Fruit fly (Drosophila melanogaster) whole organism, embryonic: ENCODE data around the gene Fbxl7.

ENCODE experiments used
- B-H1 ChIP-seq: fragments of 200-800 bp; sonication (Bioruptor generic); IDR thresholded peaks from 3 replicates; pipeline ENCODE4 v1.3.6; 2022; ENCODE audit warnings: missing biosample characterization, missing genetic modification characterization
- BEAF-32 ChIP-seq: fragments of 200-800 bp; sonication (Bioruptor generic); optimal IDR thresholded peaks from 3 replicates; lab custom pipeline; 2017; ENCODE audit warnings: missing biosample characterization, missing genetic modification characterization, mild to moderate bottlenecking, moderate library complexity, missing genetic modification reagents
- CG10274 ChIP-seq: fragments of 200-800 bp; sonication (Bioruptor generic); optimal IDR thresholded peaks from 3 replicates; lab custom pipeline; 2017; ENCODE audit warnings: missing biosample characterization, mild to moderate bottlenecking, missing genetic modification characterization
- CG11247 ChIP-seq: fragments of 200-800 bp; sonication (Bioruptor generic); IDR thresholded peaks from 2 replicates; pipeline ENCODE4 v1.3.6; 2022; ENCODE audit warnings: missing biosample characterization, missing genetic modification characterization
- CG11723 ChIP-seq: fragments of 200-800 bp; sonication (Bioruptor generic); optimal IDR thresholded peaks from 2 replicates; lab custom pipeline; 2017; ENCODE audit warnings: missing biosample characterization, mild to moderate bottlenecking, missing genetic modification characterization
- CG12219 ChIP-seq: fragments of 200-800 bp; sonication (Bioruptor generic); optimal IDR thresholded peaks from 3 replicates; lab custom pipeline; 2018; ENCODE audit warnings: missing biosample characterization, mild to moderate bottlenecking, missing genetic modification characterization
- CG17802 ChIP-seq: fragments of 200-800 bp; sonication (Bioruptor generic); optimal IDR thresholded peaks from 2 replicates; lab custom pipeline; 2018; ENCODE audit warnings: missing biosample characterization, mild to moderate bottlenecking, missing genetic modification characterization, moderate library complexity
- CG18262 ChIP-seq: fragments of 200-800 bp; optimal IDR thresholded peaks from 3 replicates; lab custom pipeline; 2019; ENCODE audit warnings: missing biosample characterization, mild to moderate bottlenecking, missing genetic modification characterization, moderate library complexity
- CG2875 ChIP-seq: fragments of 200-800 bp; sonication (Bioruptor generic); optimal IDR thresholded peaks from 2 replicates; lab custom pipeline; 2017; ENCODE audit warnings: missing biosample characterization, mild to moderate bottlenecking, missing genetic modification characterization, missing genetic modification reagents
- CG32772 ChIP-seq: fragments of 200-800 bp; sonication (Bioruptor generic); IDR thresholded peaks from 2 replicates; pipeline ENCODE4 v1.3.6; 2022; ENCODE audit warnings: missing biosample characterization, missing genetic modification characterization
- CG3281 ChIP-seq: fragments of 200-800 bp; sonication (Bioruptor generic); optimal IDR thresholded peaks from 3 replicates; lab custom pipeline; 2017; ENCODE audit warnings: missing biosample characterization, mild to moderate bottlenecking, missing genetic modification characterization
- CG3847 ChIP-seq: fragments of 200-800 bp; sonication (Bioruptor generic); IDR thresholded peaks from 2 replicates; pipeline ENCODE4 v1.3.6; 2022; ENCODE audit warnings: missing biosample characterization, missing genetic modification characterization
- CG4820 ChIP-seq: fragments of 200-800 bp; sonication (Bioruptor generic); optimal IDR thresholded peaks from 3 replicates; lab custom pipeline; 2016; ENCODE audit warnings: missing biosample characterization, missing genetic modification characterization
- CG4854 ChIP-seq: fragments of 200-800 bp; sonication (Bioruptor generic); optimal IDR thresholded peaks from 2 replicates; lab custom pipeline; 2016; ENCODE audit warnings: missing biosample characterization, missing genetic modification characterization, inconsistent platforms
- CG5180 ChIP-seq: fragments of 200-800 bp; sonication (Bioruptor generic); optimal IDR thresholded peaks from 3 replicates; lab custom pipeline; 2017; ENCODE audit warnings: missing biosample characterization, missing genetic modification characterization, mild to moderate bottlenecking, moderate library complexity, missing genetic modification reagents
- CG6654 ChIP-seq: fragments of 200-800 bp; sonication (Bioruptor generic); optimal IDR thresholded peaks from 2 replicates; lab custom pipeline; 2017; ENCODE audit warnings: missing biosample characterization, mild to moderate bottlenecking, missing genetic modification characterization
- CG6854 ChIP-seq: fragments of 200-800 bp; sonication (Bioruptor generic); optimal IDR thresholded peaks from 3 replicates; lab custom pipeline; 2017; ENCODE audit warnings: missing biosample characterization, mild to moderate bottlenecking, missing genetic modification characterization
- CG7271 ChIP-seq: fragments of 200-800 bp; sonication (Bioruptor generic); optimal IDR thresholded peaks from 2 replicates; lab custom pipeline; 2018; ENCODE audit warnings: missing biosample characterization, mild to moderate bottlenecking, missing genetic modification characterization, moderate library complexity
- CG7372 ChIP-seq: fragments of 200-800 bp; sonication (Bioruptor generic); IDR thresholded peaks from 2 replicates; pipeline ENCODE4 v1.3.6; 2022; ENCODE audit warnings: missing biosample characterization, missing genetic modification characterization
- D ChIP-seq, 2 experiments: fragments of 200-800 bp in 1 of 2; fragments of >200 bp in 1 of 2; sonication (Bioruptor generic) in 1 of 2; optimal IDR thresholded peaks; 2 replicates in 1 of 2; 3 replicates in 1 of 2; lab custom pipeline; 2017; ENCODE audit warnings: mild to moderate bottlenecking in 1 of 2, missing biosample characterization in 1 of 2, missing genetic modification characterization in 1 of 2, missing genetic modification reagents in 1 of 2
- Dip3 ChIP-seq: fragments of 200-800 bp; sonication (Bioruptor generic); optimal IDR thresholded peaks from 3 replicates; lab custom pipeline; 2016; ENCODE audit warnings: missing biosample characterization, missing genetic modification characterization
- Drgx ChIP-seq: fragments of 200-800 bp; sonication (Bioruptor generic); IDR thresholded peaks from 2 replicates; pipeline ENCODE4 v1.3.6; 2022; ENCODE audit warnings: missing biosample characterization, missing genetic modification characterization
- Eip74EF ChIP-seq, 2 experiments: fragments of 200-800 bp in 1 of 2; fragments of >200 bp in 1 of 2; sonication (Bioruptor generic) in 1 of 2; optimal IDR thresholded peaks; 2 replicates each; lab custom pipeline; 2017 to 2019; ENCODE audit warnings: missing biosample characterization in 2 of 2, missing genetic modification characterization in 2 of 2, mild to moderate bottlenecking in 1 of 2, moderate library complexity in 1 of 2
- H15 ChIP-seq: fragments of 200-800 bp; sonication (Bioruptor generic); IDR thresholded peaks from 3 replicates; pipeline ENCODE4 v1.3.6; 2022; ENCODE audit warnings: missing biosample characterization, missing genetic modification characterization
- HLHmδ ChIP-seq: fragments of 200-800 bp; sonication (Bioruptor generic); optimal IDR thresholded peaks from 2 replicates; lab custom pipeline; 2018; ENCODE audit warnings: missing biosample characterization, mild to moderate bottlenecking, missing genetic modification characterization, moderate library complexity
- Lpt ChIP-seq: fragments of >200 bp; optimal IDR thresholded peaks from 2 replicates; lab custom pipeline; 2018; ENCODE audit warnings: missing biosample characterization, missing genetic modification characterization
- MBD-R2 ChIP-seq: fragments of 200-800 bp; sonication (Bioruptor generic); IDR thresholded peaks from 2 replicates; pipeline ENCODE4 v1.3.6; 2022; ENCODE audit warnings: missing biosample characterization, missing genetic modification characterization
- Mad ChIP-seq: fragments of 200-800 bp; sonication (Bioruptor generic); optimal IDR thresholded peaks from 2 replicates; lab custom pipeline; 2016; ENCODE audit warnings: missing biosample characterization, missing genetic modification characterization
- NC2α ChIP-seq: fragments of 200-800 bp; sonication (Bioruptor generic); optimal IDR thresholded peaks from 2 replicates; lab custom pipeline; 2016; ENCODE audit warnings: missing biosample characterization, missing genetic modification characterization
- NFAT ChIP-seq: fragments of 200-800 bp; sonication (Bioruptor generic); IDR thresholded peaks from 2 replicates; pipeline ENCODE4 v1.3.6; 2022; ENCODE audit warnings: missing biosample characterization, missing genetic modification characterization
- Neu2 ChIP-seq: fragments of 200-800 bp; sonication (Bioruptor generic); optimal IDR thresholded peaks from 3 replicates; lab custom pipeline; 2016; ENCODE audit warnings: missing biosample characterization, missing genetic modification characterization, borderline replicate concordance
- Nf-YB ChIP-seq: fragments of 200-800 bp; sonication (Bioruptor generic); optimal IDR thresholded peaks from 3 replicates; lab custom pipeline; 2019; ENCODE audit warnings: missing biosample characterization, mild to moderate bottlenecking, missing genetic modification characterization, moderate library complexity
- Sox102F ChIP-seq: fragments of 200-800 bp; sonication (Bioruptor generic); optimal IDR thresholded peaks from 2 replicates; lab custom pipeline; 2018; ENCODE audit warnings: missing biosample characterization, mild to moderate bottlenecking, missing genetic modification characterization, moderate library complexity
- Tbp ChIP-seq: fragments of >200 bp; optimal IDR thresholded peaks from 2 replicates; lab custom pipeline; 2018; ENCODE audit warnings: missing biosample characterization, missing genetic modification characterization
- YL-1 ChIP-seq: fragments of 200-800 bp; sonication (Bioruptor generic); optimal IDR thresholded peaks from 3 replicates; lab custom pipeline; 2017; ENCODE audit warnings: missing biosample characterization, mild to moderate bottlenecking, missing genetic modification characterization
- bsh ChIP-seq, 2 experiments: fragments of 200-800 bp; sonication (Bioruptor generic); optimal IDR thresholded peaks; 2 replicates each; lab custom pipeline; 2017 to 2018; ENCODE audit warnings: mild to moderate bottlenecking in 2 of 2, missing biosample characterization in 2 of 2, missing genetic modification characterization in 2 of 2, moderate library complexity in 1 of 2
- dpn ChIP-seq, 2 experiments: fragments of 200-800 bp; sonication (Bioruptor generic); optimal IDR thresholded peaks; 3 replicates each; lab custom pipeline; 2016; ENCODE audit warnings: missing biosample characterization in 2 of 2, missing genetic modification characterization in 2 of 2
- ems ChIP-seq: fragments of 200-800 bp; sonication (Bioruptor generic); optimal IDR thresholded peaks from 3 replicates; lab custom pipeline; 2016; ENCODE audit warnings: missing biosample characterization, missing genetic modification characterization
- ewg ChIP-seq: fragments of 200-800 bp; sonication (Bioruptor generic); optimal IDR thresholded peaks from 3 replicates; lab custom pipeline; 2017; ENCODE audit warnings: mild to moderate bottlenecking, missing biosample characterization, missing genetic modification reagents, missing genetic modification characterization
- grn ChIP-seq: fragments of 200-800 bp; sonication (Bioruptor generic); optimal IDR thresholded peaks from 3 replicates; lab custom pipeline; 2017; ENCODE audit warnings: missing biosample characterization, missing genetic modification characterization
- lola ChIP-seq, 3 experiments: fragments of >200 bp in 2 of 3; fragments of 200-800 bp in 1 of 3; sonication (Bioruptor generic) in 1 of 3; optimal IDR thresholded peaks; 2 replicates each; lab custom pipeline; 2017 to 2019; ENCODE audit warnings: missing biosample characterization in 3 of 3, missing genetic modification characterization in 3 of 3, mild to moderate bottlenecking in 1 of 3, moderate library complexity in 1 of 3
- pan ChIP-seq, 4 experiments: fragments of >200 bp in 3 of 4; fragments of 200-800 bp in 1 of 4; sonication (Bioruptor generic) in 1 of 4; optimal IDR thresholded peaks in 3 of 4; IDR thresholded peaks in 1 of 4; 2 replicates each; pipeline versions ENCODE4 v1.3.6 to Lab custom; 2017 to 2022; ENCODE audit warnings: missing biosample characterization in 2 of 4, missing genetic modification characterization in 2 of 4, mixed read lengths in 1 of 4
- slp2 ChIP-seq: fragments of 200-800 bp; sonication (Bioruptor generic); optimal IDR thresholded peaks from 2 replicates; lab custom pipeline; 2016; ENCODE audit warnings: missing biosample characterization, missing genetic modification characterization
- so ChIP-seq: fragments of 200-800 bp; sonication (Bioruptor generic); IDR thresholded peaks from 3 replicates; pipeline ENCODE4 v1.3.6; 2022; ENCODE audit warnings: missing biosample characterization, missing genetic modification characterization
- stwl ChIP-seq: fragments of 200-800 bp; sonication (Bioruptor generic); optimal IDR thresholded peaks from 3 replicates; lab custom pipeline; 2018; ENCODE audit warnings: missing biosample characterization, mild to moderate bottlenecking, missing genetic modification characterization, moderate library complexity
- unpg ChIP-seq: fragments of 200-800 bp; sonication (Bioruptor generic); optimal IDR thresholded peaks from 3 replicates; lab custom pipeline; 2018; ENCODE audit warnings: missing biosample characterization, mild to moderate bottlenecking, missing genetic modification characterization, moderate library complexity
- usp ChIP-seq: fragments of >200 bp; optimal IDR thresholded peaks from 2 replicates; lab custom pipeline; 2017; ENCODE audit warnings: missing biosample characterization, missing genetic modification characterization
- zf30C ChIP-seq: fragments of 200-800 bp; sonication (Bioruptor generic); optimal IDR thresholded peaks from 3 replicates; lab custom pipeline; 2018; ENCODE audit warnings: missing biosample characterization, mild to moderate bottlenecking, missing genetic modification characterization
- zfh1 ChIP-seq: fragments of 200-800 bp; sonication (Bioruptor generic); IDR thresholded peaks from 3 replicates; pipeline ENCODE4 v1.3.6; 2022; ENCODE audit warnings: missing biosample characterization, missing genetic modification characterization

Gene Fbxl7

dm6 chr3R:15973488-15973975 is 52.8 kb downstream of the Fbxl7 start (continued):
- TF ChIP-seq grn = peak; percentile 8
- TF ChIP-seq B-H1 (GFP tag; lab: Robert Waterston, UW) = no peak
- TF ChIP-seq usp (GFP tag; lab: Kevin White, UChicago) = no peak
- no peak for TF ChIP-seq Neu2
- no peak for TF ChIP-seq CG4854 (GFP tag; lab: Kevin White, UChicago)
- TF ChIP-seq CG5180 = peak; percentile 6
- TF ChIP-seq Tbp (GFP tag; lab: Kevin White, UChicago) = no peak
- no peak for TF ChIP-seq unpg
- TF ChIP-seq CG7271 (tag; lab: Kevin White, UChicago) = no peak
- TF ChIP-seq zfh1 = no peak
- TF ChIP-seq dpn (GFP tag; optimal IDR thresholded peaks at IDR 0.05; lab: Kevin White, UChicago) = peak in 1 of 2 experiments; percentile 1
- peak; percentile 38 for TF ChIP-seq CG6854 (GFP tag; lab: Kevin White, UChicago)
- TF ChIP-seq H15 (GFP tag; lab: Robert Waterston, UW) = no peak
- TF ChIP-seq zf30C (GFP tag; lab: Kevin White, UChicago) = no peak
- no peak for TF ChIP-seq CG4820 (GFP tag; lab: Kevin White, UChicago)
- TF ChIP-seq HLHmδ (GFP tag; lab: Kevin White, UChicago) = peak; percentile 18
- TF ChIP-seq NC2α (GFP tag; lab: Kevin White, UChicago) = no peak
- no peak for TF ChIP-seq Eip74EF (GFP tag; optimal IDR thresholded peaks at IDR 0.05; lab: Kevin White, UChicago)
- no peak for TF ChIP-seq pan (optimal IDR thresholded peaks at IDR 0.05; lab: Kevin White, UChicago)
- no peak for TF ChIP-seq pan (GFP tag; optimal IDR thresholded peaks at IDR 0.05 in 1 of 2, IDR thresholded peaks at IDR 0.05 in 1 of 2)
- TF ChIP-seq stwl = peak; percentile 47
- TF ChIP-seq CG3281 (GFP tag; lab: Kevin White, UChicago) = no peak
- peak; percentile 75 for TF ChIP-seq YL-1 (GFP tag; lab: Kevin White, UChicago)
- TF ChIP-seq CG17802 = no peak
- TF ChIP-seq CG32772 (GFP tag; lab: Robert Waterston, UW) = no peak
- TF ChIP-seq ewg (GFP tag; lab: Kevin White, UChicago) = peak; percentile 100
- no peak for TF ChIP-seq MBD-R2 (GFP tag; lab: Robert Waterston, UW)
- TF ChIP-seq CG3847 = no peak
- no peak for TF ChIP-seq bsh (GFP tag; optimal IDR thresholded peaks at IDR 0.05; lab: Kevin White, UChicago)
- no peak for TF ChIP-seq ems
- TF ChIP-seq BEAF-32 (GFP tag; lab: Kevin White, UChicago) = no peak
- no peak for TF ChIP-seq CG11723 (GFP tag; lab: Kevin White, UChicago)
- peak; percentile 17 for TF ChIP-seq slp2 (GFP tag; lab: Kevin White, UChicago)
- no peak for TF ChIP-seq so (GFP tag; lab: Robert Waterston, UW)
- no peak for TF ChIP-seq lola (GFP tag; optimal IDR thresholded peaks at IDR 0.05; lab: Kevin White, UChicago)
- peak; percentile 19 for TF ChIP-seq Mad (GFP tag; lab: Kevin White, UChicago)
- TF ChIP-seq D (optimal IDR thresholded peaks at IDR 0.05; lab: Kevin White, UChicago) = no peak
- no peak for TF ChIP-seq D (GFP tag; optimal IDR thresholded peaks at IDR 0.05; lab: Kevin White, UChicago)
- TF ChIP-seq CG7372 (GFP tag; lab: Robert Waterston, UW) = no peak
- peak; percentile 96 for TF ChIP-seq CG6654 (GFP tag; lab: Kevin White, UChicago)
- TF ChIP-seq CG11247 (GFP tag; lab: Robert Waterston, UW) = no peak
- TF ChIP-seq Dip3 (GFP tag; lab: Kevin White, UChicago) = peak; percentile 69
- TF ChIP-seq CG2875 (GFP tag; lab: Kevin White, UChicago) = no peak
- no peak for TF ChIP-seq NFAT (GFP tag; lab: Robert Waterston, UW)
- no peak for TF ChIP-seq Sox102F (GFP tag; lab: Kevin White, UChicago)
- no peak for TF ChIP-seq CG18262 (tag; lab: Kevin White, UChicago)
- TF ChIP-seq CG12219 (GFP tag; lab: Kevin White, UChicago) = no peak
- TF ChIP-seq Lpt (GFP tag; lab: Kevin White, UChicago) = no peak
- no peak for TF ChIP-seq CG10274 (GFP tag; lab: Kevin White, UChicago)
- TF ChIP-seq Nf-YB (GFP tag; lab: Kevin White, UChicago) = peak; percentile 9
- TF ChIP-seq Drgx = no peak
